Worm (Caenorhabditis elegans): ENCODE data around the gene kin-26.

kin-26 gene

ce11 chrIV:7836030-7836429 is 41.7 kb downstream of the kin-26 start (continued):
- peak; percentile 27 for TF ChIP-seq nhr-90 (tag; optimal IDR thresholded peaks at IDR 0.05; ENCODE audit: poor library complexity)
- TF ChIP-seq dpl-1 (GFP tag; optimal IDR thresholded peaks at IDR 0.05), result no peak
- no peak for TF ChIP-seq swsn-7 (tag; optimal IDR thresholded peaks at IDR 0.05)
- TF ChIP-seq pqm-1 (tag; optimal IDR thresholded peaks at IDR 0.05), result no peak
- TF ChIP-seq grh-1 (GFP tag; IDR thresholded peaks at IDR 0.05), result peak; percentile 27; the same call in 1 of the 2 replicates
- peak; percentile 0 for TF ChIP-seq C16A3.4 (tag; optimal IDR thresholded peaks at IDR 0.05)
- TF ChIP-seq efl-3 (GFP tag; optimal IDR thresholded peaks at IDR 0.05), result no peak
- no peak for TF ChIP-seq egl-13 (tag; optimal IDR thresholded peaks at IDR 0.05)
- no peak for TF ChIP-seq Y116A8C.19 (tag; optimal IDR thresholded peaks at IDR 0.05; ENCODE audit: borderline replicate concordance)
- no peak for TF ChIP-seq fkh-8 (tag; optimal IDR thresholded peaks at IDR 0.05)
- TF ChIP-seq zip-4 (GFP tag; optimal IDR thresholded peaks at IDR 0.05), result no peak
- no peak for TF ChIP-seq nhr-76 (tag; optimal IDR thresholded peaks at IDR 0.05)
- no peak for TF ChIP-seq nhr-47 (tag; optimal IDR thresholded peaks at IDR 0.05)
- TF ChIP-seq nhr-71 (tag; optimal IDR thresholded peaks at IDR 0.05), result peak; percentile 10
- no peak for TF ChIP-seq tlp-1 (tag; optimal IDR thresholded peaks at IDR 0.05)
- TF ChIP-seq dsc-1 (tag; optimal IDR thresholded peaks at IDR 0.05), result no peak
- peak; percentile 92 for TF ChIP-seq blmp-1 (tag; optimal IDR thresholded peaks at IDR 0.05)
- peak; percentile 7 to 69 for TF ChIP-seq lsy-2 (tag; optimal IDR thresholded peaks at IDR 0.05)
- no peak for TF ChIP-seq ceh-63 (GFP tag; optimal IDR thresholded peaks at IDR 0.05)
- no peak for TF ChIP-seq C04F5.9 (tag; optimal IDR thresholded peaks at IDR 0.05)
- TF ChIP-seq pax-3 (tag; optimal IDR thresholded peaks at IDR 0.05), result no peak
- no peak for TF ChIP-seq mab-9 (GFP tag; IDR thresholded peaks at IDR 0.05)
- no peak for TF ChIP-seq sup-37 (GFP tag; optimal IDR thresholded peaks at IDR 0.05)
- TF ChIP-seq ceh-88 (GFP tag; IDR thresholded peaks at IDR 0.05), result no peak
- TF ChIP-seq egl-27 (tag; optimal IDR thresholded peaks at IDR 0.05), result no peak
- peak in 2 of 6 experiments; percentile 11 to 65 for TF ChIP-seq elt-3 (tag; optimal IDR thresholded peaks at IDR 0.05)
- no peak for TF ChIP-seq irx-1 (tag; optimal IDR thresholded peaks at IDR 0.05)
- no peak for TF ChIP-seq isw-1 (GFP tag; IDR thresholded peaks at IDR 0.05)
- peak in 1 of 2 experiments; percentile 27 for TF ChIP-seq lin-35 (GFP tag; optimal IDR thresholded peaks at IDR 0.05)
- no peak for TF ChIP-seq lin-13 (GFP tag; optimal IDR thresholded peaks at IDR 0.05)
- TF ChIP-seq lin-15B (tag; optimal IDR thresholded peaks at IDR 0.05), result no peak
- TF ChIP-seq jun-1 (tag; optimal IDR thresholded peaks at IDR 0.05), result no peak
- TF ChIP-seq nhr-12 (tag; optimal IDR thresholded peaks at IDR 0.05), result no peak
- no peak for TF ChIP-seq ets-5 (GFP tag; IDR thresholded peaks at IDR 0.05)
- no peak for TF ChIP-seq zag-1 (tag; optimal IDR thresholded peaks at IDR 0.05)
- TF ChIP-seq nhr-20 (tag; optimal IDR thresholded peaks at IDR 0.05), result peak; percentile 56

- TF ChIP-seq isw-1 (GFP tag; IDR thresholded peaks at IDR 0.05) (no peak), nhr-19 (GFP tag; conservative IDR thresholded peaks at IDR 0.05) (no peak), ztf-11 (tag; optimal IDR thresholded peaks at IDR 0.05) (no peak), aha-1 (tag; optimal IDR thresholded peaks at IDR 0.05) (no peak), nhr-84 (tag; optimal IDR thresholded peaks at IDR 0.05) (no peak), mdl-1 (tag; optimal IDR thresholded peaks at IDR 0.05) (no peak), ets-5 (GFP tag; IDR thresholded peaks at IDR 0.05) (no peak), unc-130 (tag; optimal IDR thresholded peaks at IDR 0.05) (no peak), mep-1 (tag; optimal IDR thresholded peaks at IDR 0.05) (no peak), efl-1 (optimal IDR thresholded peaks at IDR 0.05) (no peak), efl-1 (GFP tag; optimal IDR thresholded peaks at IDR 0.05 in 1 of 2) (no peak), rnt-1 (tag; optimal IDR thresholded peaks at IDR 0.05) (no peak), ceh-63 (GFP tag; optimal IDR thresholded peaks at IDR 0.05) (no peak), unc-62 (GFP tag; optimal IDR thresholded peaks at IDR 0.05) (no peak), unc-30 (tag; optimal IDR thresholded peaks at IDR 0.05) (no peak), lir-3 (tag; optimal IDR thresholded peaks at IDR 0.05; ENCODE audit: poor library complexity) (no peak), zip-4 (GFP tag; optimal IDR thresholded peaks at IDR 0.05) (no peak), C34B4.2 (tag; optimal IDR thresholded peaks at IDR 0.05) (no peak), pax-3 (tag; optimal IDR thresholded peaks at IDR 0.05) (no peak)
Measured at ce11 chrIV:7834625-7835228, 43.0 kb downstream of the kin-26 start, which contains the start of gene erp-44.2. erp-44.2 (minus strand) TSS chrIV:7834675.

All from whole organism, L1 larva.